Worm (Caenorhabditis elegans) whole organism, young adult: ENCODE results near the gene kel-10.

Experiments
- C06A6.2 ChIP-seq: fragments of 200-800 bp; sonication (Bioruptor generic); conservative IDR thresholded peaks from 2 replicates; pipeline ENCODE4 v1.3.6; 2022; ENCODE audit warnings: missing genetic modification characterization, missing compliant biosample characterization
- F23B12.7 ChIP-seq: sonication (generic microtip); optimal IDR thresholded peaks from 2 replicates; lab custom pipeline; 2017; ENCODE audit warnings: missing genetic modification characterization, mild to moderate bottlenecking, missing compliant biosample characterization, antibody characterized with exemption, moderate library complexity; ENCODE audit not compliant: insufficient read depth
- F49E8.2 ChIP-seq: sonication (generic microtip); optimal IDR thresholded peaks from 3 replicates; lab custom pipeline; 2017; ENCODE audit warnings: missing genetic modification characterization, mild to moderate bottlenecking, missing compliant biosample characterization, antibody characterized with exemption, moderate library complexity; ENCODE audit not compliant: insufficient read depth
- F55B11.4 ChIP-seq: sonication (generic microtip); optimal IDR thresholded peaks from 2 replicates; lab custom pipeline; 2016; ENCODE audit warnings: missing compliant biosample characterization, missing genetic modification characterization, borderline replicate concordance; ENCODE audit not compliant: insufficient read depth
- ama-1 ChIP-seq, 3 experiments: fragments of 150-350 bp in 1 of 3; sonication (generic microtip) in 2 of 3; optimal IDR thresholded peaks; 2 replicates each; lab custom pipeline; 2014 to 2018; ENCODE audit warnings: missing biosample characterization in 2 of 3, missing genetic modification characterization in 2 of 3, missing genetic modification reagents in 2 of 3
- attf-6 ChIP-seq: fragments of 200-800 bp; sonication (Bioruptor generic); IDR thresholded peaks from 2 replicates; pipeline ENCODE4 v1.3.6; 2022; ENCODE audit warnings: missing genetic modification reagents, missing genetic modification characterization, missing compliant biosample characterization
- cebp-2 ChIP-seq: fragments of 200-800 bp; sonication (Bioruptor generic); IDR thresholded peaks from 2 replicates; pipeline ENCODE4 v1.3.6; 2022; ENCODE audit warnings: missing genetic modification characterization, missing compliant biosample characterization
- ceh-27 ChIP-seq: fragments of 200-800 bp; sonication (Bioruptor generic); optimal IDR thresholded peaks from 2 replicates; lab custom pipeline; 2018; ENCODE audit warnings: mild to moderate bottlenecking, missing genetic modification characterization, moderate library complexity, missing compliant biosample characterization
- efl-1 ChIP-seq: fragments of 150-350 bp; optimal IDR thresholded peaks from 2 replicates; lab custom pipeline; 2014; ENCODE audit warnings: missing biosample characterization, missing genetic modification reagents, missing genetic modification characterization
- mxl-1 ChIP-seq: sonication (generic microtip); optimal IDR thresholded peaks from 2 replicates; lab custom pipeline; 2016; ENCODE audit warnings: missing genetic modification characterization, missing compliant biosample characterization
- nhr-27 ChIP-seq: fragments of 200-800 bp; sonication (Bioruptor generic); optimal IDR thresholded peaks from 2 replicates; lab custom pipeline; 2018; ENCODE audit warnings: mild to moderate bottlenecking, missing genetic modification characterization, moderate library complexity, missing compliant biosample characterization
- zim-3 ChIP-seq: sonication (generic microtip); optimal IDR thresholded peaks from 2 replicates; lab custom pipeline; 2017; ENCODE audit warnings: mild to moderate bottlenecking, missing genetic modification characterization, moderate library complexity, missing compliant biosample characterization
- ztf-3 ChIP-seq: fragments of 200-800 bp; sonication (Bioruptor generic); optimal IDR thresholded peaks from 2 replicates; lab custom pipeline; 2018; ENCODE audit warnings: mild to moderate bottlenecking, missing genetic modification characterization, missing compliant biosample characterization

DNA sequence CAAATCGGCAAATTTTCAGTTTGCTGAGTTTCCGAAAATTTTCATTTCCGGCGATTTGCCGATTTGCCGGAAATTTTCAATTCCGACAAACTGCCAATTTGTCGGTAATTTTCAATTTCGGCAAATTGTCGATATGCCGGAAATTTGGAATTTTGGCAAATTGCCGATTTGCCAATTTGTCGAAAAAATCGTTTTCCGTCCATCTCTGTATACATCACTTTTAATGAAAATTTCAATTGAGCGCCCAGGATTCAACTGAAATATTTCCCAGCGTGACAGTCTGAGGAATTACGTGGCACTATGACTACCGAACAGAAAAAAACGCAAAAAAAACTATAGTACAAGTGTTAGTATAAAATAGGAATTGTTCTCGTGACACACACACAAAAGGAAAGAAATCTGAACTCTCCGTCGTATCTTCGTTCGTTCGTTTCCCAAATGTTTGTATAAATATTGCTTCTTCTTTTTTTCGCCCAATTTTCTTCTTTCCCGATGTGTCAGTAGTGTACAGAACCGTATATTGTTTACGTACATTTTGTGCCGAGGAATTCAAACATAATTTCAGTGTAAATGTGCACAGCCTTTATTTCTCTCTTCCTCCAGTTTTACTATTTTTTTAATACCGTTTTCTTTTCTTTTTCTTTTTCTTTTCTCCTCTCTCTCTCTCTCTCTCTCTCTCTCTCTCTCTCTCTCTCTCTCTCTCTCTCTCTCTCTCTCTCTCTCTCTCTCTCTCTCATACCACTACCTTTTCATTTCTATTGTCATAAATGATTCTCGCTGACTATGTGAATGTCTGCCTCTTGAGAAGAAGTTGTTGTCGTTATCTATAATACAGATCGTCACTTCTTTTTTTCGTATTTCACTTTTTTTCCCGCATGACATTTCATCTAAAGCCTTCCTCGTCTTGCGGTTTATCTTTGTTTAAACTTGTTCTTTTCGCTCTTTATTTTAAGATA lies 31.5 kb upstream of the kel-10 start:
- no peak for TF ChIP-seq efl-1 (GFP tag; lab: Kevin White, UChicago)
- no peak for TF ChIP-seq F49E8.2
- TF ChIP-seq ceh-27 (GFP tag; lab: Kevin White, UChicago): no peak
- no peak for TF ChIP-seq nhr-27 (tag; lab: Kevin White, UChicago)
- no peak for TF ChIP-seq zim-3 (tag; lab: Kevin White, UChicago)
- no peak for TF ChIP-seq attf-6 (GFP tag; lab: Robert Waterston, UW)
- no peak for TF ChIP-seq cebp-2 (GFP tag; lab: Robert Waterston, UW)
- TF ChIP-seq mxl-1 (tag; lab: Kevin White, UChicago): no peak
- no peak for TF ChIP-seq ama-1 (optimal IDR thresholded peaks at IDR 0.05; lab: Kevin White, UChicago)
- TF ChIP-seq ama-1 (GFP tag; optimal IDR thresholded peaks at IDR 0.05; lab: Kevin White, UChicago): no peak
- no peak for TF ChIP-seq F55B11.4 (tag; lab: Kevin White, UChicago)
- no peak for TF ChIP-seq F23B12.7 (tag; lab: Kevin White, UChicago)
- TF ChIP-seq C06A6.2 (GFP tag; lab: Robert Waterston, UW): no peak
- no peak for TF ChIP-seq ztf-3 (GFP tag; lab: Kevin White, UChicago)
